Worm (Caenorhabditis elegans) whole organism, L2 larva: ENCODE results near the gene elks-1.

Experiments used
- C34F6.9 ChIP-seq: fragments of 150-350 bp; optimal IDR thresholded peaks from 2 replicates; lab custom pipeline; 2014; ENCODE audit warnings: missing biosample characterization, missing genetic modification characterization
- F13H6.1 ChIP-seq: sonication (generic microtip); optimal IDR thresholded peaks from 2 replicates; lab custom pipeline; 2016; ENCODE audit warnings: missing genetic modification characterization, missing compliant biosample characterization
- R02D3.7 ChIP-seq: fragments of 150-350 bp; optimal IDR thresholded peaks from 2 replicates; lab custom pipeline; 2014; ENCODE audit warnings: missing biosample characterization, missing genetic modification characterization
- Y55F3AM.14 ChIP-seq: fragments of 200-800 bp; sonication (Bioruptor generic); optimal IDR thresholded peaks from 2 replicates; lab custom pipeline; 2018; ENCODE audit warnings: mild to moderate bottlenecking, missing genetic modification characterization, missing compliant biosample characterization
- ZK546.5 ChIP-seq: sonication (generic microtip); optimal IDR thresholded peaks from 2 replicates; lab custom pipeline; 2017; ENCODE audit warnings: missing biosample characterization, missing genetic modification characterization
- alr-1 ChIP-seq: fragments of 150-350 bp; optimal IDR thresholded peaks from 2 replicates; lab custom pipeline; 2014; ENCODE audit warnings: missing biosample characterization, missing genetic modification characterization
- aly-2 ChIP-seq: fragments of 150-350 bp; optimal IDR thresholded peaks from 2 replicates; lab custom pipeline; 2014; ENCODE audit warnings: missing biosample characterization, missing genetic modification characterization
- ama-1 ChIP-seq: fragments of 150-350 bp; optimal IDR thresholded peaks from 2 replicates; lab custom pipeline; 2018; ENCODE audit warnings: inconsistent platforms
- blmp-1 ChIP-seq: sonication (generic microtip); optimal IDR thresholded peaks from 2 replicates; lab custom pipeline; 2017; ENCODE audit warnings: missing genetic modification characterization, mild to moderate bottlenecking, missing compliant biosample characterization, antibody characterized with exemption, moderate library complexity; ENCODE audit not compliant: insufficient read depth
- ceh-16 ChIP-seq: fragments of 150-350 bp; optimal IDR thresholded peaks from 2 replicates; lab custom pipeline; 2014; ENCODE audit warnings: missing biosample characterization, missing genetic modification characterization
- ceh-82 ChIP-seq: fragments of 150-350 bp; optimal IDR thresholded peaks from 2 replicates; lab custom pipeline; 2014; ENCODE audit warnings: missing biosample characterization, missing genetic modification characterization
- crh-2 ChIP-seq: sonication (generic microtip); optimal IDR thresholded peaks from 2 replicates; lab custom pipeline; 2017; ENCODE audit warnings: missing biosample characterization, missing genetic modification characterization
- dmd-4 ChIP-seq: sonication (generic microtip); optimal IDR thresholded peaks from 2 replicates; lab custom pipeline; 2017; ENCODE audit warnings: missing biosample characterization, missing genetic modification characterization
- egl-27 ChIP-seq: sonication (generic microtip); optimal IDR thresholded peaks from 3 replicates; lab custom pipeline; 2017; ENCODE audit warnings: missing biosample characterization, missing genetic modification reagents, missing genetic modification characterization
- elt-1 ChIP-seq: fragments of 150-350 bp; optimal IDR thresholded peaks from 2 replicates; lab custom pipeline; 2014; ENCODE audit warnings: missing biosample characterization, missing genetic modification characterization
- elt-3 ChIP-seq: sonication (generic microtip); optimal IDR thresholded peaks from 2 replicates; lab custom pipeline; 2017; ENCODE audit warnings: missing biosample characterization, missing genetic modification characterization
- fos-1 ChIP-seq: fragments of 150-350 bp; optimal IDR thresholded peaks from 2 replicates; lab custom pipeline; 2014; ENCODE audit warnings: missing biosample characterization, missing genetic modification characterization
- gmeb-1 ChIP-seq: fragments of 150-350 bp; optimal IDR thresholded peaks from 2 replicates; lab custom pipeline; 2014; ENCODE audit warnings: missing biosample characterization, missing genetic modification characterization
- lin-11 ChIP-seq: fragments of 150-350 bp; sonication (generic microtip); optimal IDR thresholded peaks from 2 replicates; lab custom pipeline; 2014; ENCODE audit warnings: missing biosample characterization, missing genetic modification characterization, inconsistent platforms, mixed read lengths
- lin-13 ChIP-seq: fragments of 150-350 bp; optimal IDR thresholded peaks from 2 replicates; lab custom pipeline; 2014; ENCODE audit warnings: missing biosample characterization, missing genetic modification reagents, missing genetic modification characterization
- lin-39 ChIP-seq: fragments of 150-350 bp; optimal IDR thresholded peaks from 2 replicates; lab custom pipeline; 2014; ENCODE audit warnings: missing biosample characterization, missing genetic modification reagents, missing genetic modification characterization
- lsy-2 ChIP-seq, 2 experiments: fragments of 150-350 bp in 1 of 2; sonication (generic microtip) in 1 of 2; optimal IDR thresholded peaks; 2 replicates each; lab custom pipeline; 2014 to 2017; ENCODE audit warnings: missing biosample characterization in 2 of 2, missing genetic modification characterization in 2 of 2
- mab-5 ChIP-seq: fragments of 150-350 bp; optimal IDR thresholded peaks from 2 replicates; lab custom pipeline; 2014; ENCODE audit warnings: missing biosample characterization, missing genetic modification characterization
- mbf-1 ChIP-seq: sonication (generic microtip); optimal IDR thresholded peaks from 2 replicates; lab custom pipeline; 2017; ENCODE audit warnings: missing biosample characterization, missing genetic modification characterization
- mdl-1 ChIP-seq, 2 experiments: fragments of 150-350 bp in 1 of 2; sonication (generic microtip) in 1 of 2; optimal IDR thresholded peaks; 2 replicates each; lab custom pipeline; 2017; ENCODE audit warnings: missing biosample characterization in 2 of 2, missing genetic modification characterization in 2 of 2
- nhr-10 ChIP-seq: sonication (generic microtip); optimal IDR thresholded peaks from 2 replicates; lab custom pipeline; 2017; ENCODE audit warnings: missing biosample characterization, missing genetic modification characterization
- nhr-11 ChIP-seq: fragments of 150-350 bp; optimal IDR thresholded peaks from 2 replicates; lab custom pipeline; 2014; ENCODE audit warnings: missing biosample characterization, missing genetic modification characterization
- nhr-12 ChIP-seq: fragments of 150-350 bp; optimal IDR thresholded peaks from 2 replicates; lab custom pipeline; 2014; ENCODE audit warnings: missing biosample characterization, missing genetic modification characterization
- nhr-129 ChIP-seq: fragments of 150-350 bp; optimal IDR thresholded peaks from 2 replicates; lab custom pipeline; 2014; ENCODE audit warnings: missing biosample characterization, missing genetic modification characterization
- nhr-21 ChIP-seq: fragments of 150-350 bp; optimal IDR thresholded peaks from 2 replicates; lab custom pipeline; 2014; ENCODE audit warnings: missing biosample characterization, missing genetic modification characterization
- nhr-23 ChIP-seq: fragments of 150-350 bp; optimal IDR thresholded peaks from 2 replicates; lab custom pipeline; 2014; ENCODE audit warnings: missing biosample characterization, missing genetic modification reagents, missing genetic modification characterization
- nhr-237 ChIP-seq: fragments of 150-350 bp; optimal IDR thresholded peaks from 2 replicates; lab custom pipeline; 2014; ENCODE audit warnings: missing biosample characterization, missing genetic modification characterization
- nhr-25 ChIP-seq: fragments of 150-350 bp; sonication (generic microtip); optimal IDR thresholded peaks from 3 replicates; lab custom pipeline; 2014; ENCODE audit warnings: missing biosample characterization, missing genetic modification characterization
- nhr-6 ChIP-seq: fragments of 150-350 bp; optimal IDR thresholded peaks from 2 replicates; lab custom pipeline; 2014; ENCODE audit warnings: missing biosample characterization, missing genetic modification characterization
- nhr-77 ChIP-seq: fragments of 150-350 bp; optimal IDR thresholded peaks from 2 replicates; lab custom pipeline; 2014; ENCODE audit warnings: missing biosample characterization, missing genetic modification characterization
- peb-1 ChIP-seq: fragments of 150-350 bp; optimal IDR thresholded peaks from 2 replicates; lab custom pipeline; 2014; ENCODE audit warnings: missing biosample characterization, missing genetic modification characterization
- sem-4 ChIP-seq: fragments of 150-350 bp; optimal IDR thresholded peaks from 2 replicates; lab custom pipeline; 2014; ENCODE audit warnings: missing biosample characterization, missing genetic modification reagents, missing genetic modification characterization
- skn-1 ChIP-seq: sonication (generic microtip); optimal IDR thresholded peaks from 2 replicates; lab custom pipeline; 2017; ENCODE audit warnings: missing biosample characterization, missing genetic modification characterization
- sma-3 ChIP-seq: sonication (generic microtip); optimal IDR thresholded peaks from 2 replicates; lab custom pipeline; 2016; ENCODE audit warnings: missing genetic modification reagents, missing genetic modification characterization, missing compliant biosample characterization
- sma-9 ChIP-seq, 2 experiments: fragments of 150-350 bp in 1 of 2; sonication (generic microtip) in 1 of 2; optimal IDR thresholded peaks; 2 replicates each; lab custom pipeline; 2014 to 2016; ENCODE audit warnings: missing genetic modification characterization in 2 of 2, mild to moderate bottlenecking in 1 of 2, missing biosample characterization in 1 of 2, missing compliant biosample characterization in 1 of 2, missing genetic modification reagents in 1 of 2, moderate library complexity in 1 of 2
- snpc-4 ChIP-seq: fragments of 150-350 bp; optimal IDR thresholded peaks from 2 replicates; lab custom pipeline; 2014; ENCODE audit warnings: missing biosample characterization, missing genetic modification characterization
- unc-39 ChIP-seq: fragments of 150-350 bp; optimal IDR thresholded peaks from 2 replicates; lab custom pipeline; 2014; ENCODE audit warnings: missing biosample characterization, missing genetic modification characterization
- unc-55 ChIP-seq: fragments of 150-350 bp; sonication (generic microtip); optimal IDR thresholded peaks from 3 replicates; lab custom pipeline; 2014; ENCODE audit warnings: missing biosample characterization, missing genetic modification reagents, missing genetic modification characterization
- unc-62 ChIP-seq: fragments of 150-350 bp; optimal IDR thresholded peaks from 2 replicates; lab custom pipeline; 2014; ENCODE audit warnings: missing biosample characterization, missing genetic modification reagents, missing genetic modification characterization
- zag-1 ChIP-seq: fragments of 150-350 bp; optimal IDR thresholded peaks from 2 replicates; lab custom pipeline; 2014; ENCODE audit warnings: missing biosample characterization, missing genetic modification characterization
- ztf-1 ChIP-seq: fragments of 200-800 bp; sonication (Bioruptor generic); conservative IDR thresholded peaks from 2 replicates; pipeline ENCODE4 v1.3.6; 2022; ENCODE audit warnings: missing genetic modification characterization, missing compliant biosample characterization
- ztf-11 ChIP-seq: sonication (generic microtip); optimal IDR thresholded peaks from 2 replicates; lab custom pipeline; 2017; ENCODE audit warnings: missing biosample characterization, missing genetic modification characterization
- ztf-4 ChIP-seq: fragments of 150-350 bp; optimal IDR thresholded peaks from 2 replicates; lab custom pipeline; 2014; ENCODE audit warnings: missing biosample characterization, missing genetic modification characterization

The elks-1 gene

ce11 chrIV:3341170-3341569 lies 8.7 kb downstream of the elks-1 start, which contains the start of gene F42A6.2:
Gene F42A6.2, plus strand, starts transcription at chrIV:3341470.
- TF ChIP-seq ceh-82 (no peak), nhr-23 (no peak), alr-1 (no peak), zag-1 (tag; lab: Kevin White, UChicago) (no peak), nhr-12 (no peak), unc-62 (GFP tag; lab: Kevin White, UChicago) (no peak), unc-55 (GFP tag; lab: Kevin White, UChicago) (no peak), ztf-1 (GFP tag; lab: Robert Waterston, UW) (no peak), sma-3 (GFP tag; lab: Kevin White, UChicago) (no peak), sma-9 (GFP tag; optimal IDR thresholded peaks at IDR 0.05; lab: Kevin White, UChicago) (no peak), sma-9 (tag; optimal IDR thresholded peaks at IDR 0.05; lab: Kevin White, UChicago) (no peak), C34F6.9 (tag; lab: Kevin White, UChicago) (no peak), snpc-4 (no peak), ZK546.5 (tag; lab: Kevin White, UChicago) (no peak)

- peak; percentile 85 to 96 for TF ChIP-seq lsy-2 (tag; optimal IDR thresholded peaks at IDR 0.05; lab: Kevin White, UChicago)
- no peak for TF ChIP-seq ztf-1 (GFP tag; lab: Robert Waterston, UW)
- peak; percentile 70 for TF ChIP-seq sma-9 (GFP tag; optimal IDR thresholded peaks at IDR 0.05; lab: Kevin White, UChicago)
- no peak for TF ChIP-seq sma-9 (tag; optimal IDR thresholded peaks at IDR 0.05; lab: Kevin White, UChicago)
- no peak for TF ChIP-seq skn-1 (tag; lab: Kevin White, UChicago)
- TF ChIP-seq unc-55 (GFP tag; lab: Kevin White, UChicago): peak; percentile 98
- peak; percentile 92 for TF ChIP-seq lin-13 (GFP tag; lab: Kevin White, UChicago)
- TF ChIP-seq nhr-6 (tag; lab: Kevin White, UChicago): peak; percentile 60
- TF ChIP-seq mab-5 (tag; lab: Kevin White, UChicago): peak; percentile 56
- no peak for TF ChIP-seq nhr-11 (tag; lab: Kevin White, UChicago)
- TF ChIP-seq nhr-129 (tag; lab: Kevin White, UChicago): peak; percentile 64
- TF ChIP-seq lin-39 (tag; lab: Kevin White, UChicago): no peak
- TF ChIP-seq nhr-77 (tag; lab: Kevin White, UChicago): no peak
- no peak for TF ChIP-seq elt-3 (tag; lab: Kevin White, UChicago)
- TF ChIP-seq aly-2 (tag; lab: Kevin White, UChicago): no peak
- peak; percentile 76 for TF ChIP-seq F13H6.1 (tag; lab: Kevin White, UChicago)
- TF ChIP-seq ceh-82: peak; percentile 62
- peak; percentile 68 for TF ChIP-seq ztf-4 (tag; lab: Kevin White, UChicago)
- no peak for TF ChIP-seq nhr-10 (tag; lab: Kevin White, UChicago)
- TF ChIP-seq sma-3 (GFP tag; lab: Kevin White, UChicago): peak; percentile 81
- no peak for TF ChIP-seq mbf-1 (tag; lab: Kevin White, UChicago)
- TF ChIP-seq fos-1: peak; percentile 64
- no peak for TF ChIP-seq peb-1 (tag; lab: Kevin White, UChicago)
- peak; percentile 62 for TF ChIP-seq nhr-21 (tag; lab: Kevin White, UChicago)
- TF ChIP-seq zag-1 (tag; lab: Kevin White, UChicago): peak; percentile 17
- TF ChIP-seq sem-4: peak; percentile 56
- no peak for TF ChIP-seq unc-62 (GFP tag; lab: Kevin White, UChicago)
- no peak for TF ChIP-seq ztf-11 (tag; lab: Kevin White, UChicago)
- peak; percentile 28 for TF ChIP-seq blmp-1 (tag; lab: Kevin White, UChicago)
- TF ChIP-seq nhr-23: no peak
- no peak for TF ChIP-seq unc-39 (tag; lab: Kevin White, UChicago)
- TF ChIP-seq ceh-16 (tag; lab: Kevin White, UChicago): no peak
- no peak for TF ChIP-seq Y55F3AM.14 (GFP tag; lab: Kevin White, UChicago)
- peak; percentile 64 for TF ChIP-seq ama-1
- peak; percentile 90 for TF ChIP-seq crh-2 (tag; lab: Kevin White, UChicago)
- TF ChIP-seq gmeb-1 (tag; lab: Kevin White, UChicago): peak; percentile 97
- no peak for TF ChIP-seq nhr-237 (tag; lab: Kevin White, UChicago)
- TF ChIP-seq snpc-4: peak; percentile 42
- TF ChIP-seq alr-1: no peak
- no peak for TF ChIP-seq dmd-4 (tag; lab: Kevin White, UChicago)
- no peak for TF ChIP-seq nhr-12
- peak in 1 of 2 experiments; percentile 46 for TF ChIP-seq mdl-1 (tag; optimal IDR thresholded peaks at IDR 0.05; lab: Kevin White, UChicago)
- no peak for TF ChIP-seq R02D3.7
- peak; percentile 8 for TF ChIP-seq egl-27 (tag; lab: Kevin White, UChicago)
- TF ChIP-seq C34F6.9 (tag; lab: Kevin White, UChicago): peak; percentile 94
- TF ChIP-seq nhr-25 (tag; lab: Kevin White, UChicago): peak; percentile 88
- peak; percentile 66 for TF ChIP-seq ZK546.5 (tag; lab: Kevin White, UChicago)
- peak; percentile 80 for TF ChIP-seq lin-11 (tag; lab: Kevin White, UChicago)
- TF ChIP-seq elt-1 (tag; lab: Kevin White, UChicago): no peak
Observed at ce11 chrIV:3338676-3339075, 11.2 kb downstream of the elks-1 start, which contains the start of gene hrpa-1. Gene hrpa-1, minus strand, starts transcription at chrIV:3338867.
